Fruit fly (Drosophila melanogaster) whole organism, pupa: ENCODE measurements around the gene CG17359.

Experiments
- CG32121 ChIP-seq: fragments of 200-800 bp; sonication (Bioruptor generic); IDR thresholded peaks from 2 replicates; pipeline ENCODE4 v1.3.6; 2022; ENCODE audit warnings: missing biosample characterization, missing genetic modification characterization
- EcR ChIP-seq: fragments of 200-800 bp; sonication (Bioruptor generic); optimal IDR thresholded peaks from 3 replicates; lab custom pipeline; 2019; ENCODE audit warnings: missing biosample characterization, missing genetic modification characterization, mild to moderate bottlenecking, moderate library complexity, missing genetic modification reagents
- rn ChIP-seq: fragments of 200-800 bp; sonication (Bioruptor generic); IDR thresholded peaks from 2 replicates; pipeline ENCODE4 v1.3.6; 2022; ENCODE audit warnings: missing biosample characterization, missing genetic modification characterization

dm6 chr3L:13964635-13965501, 34.2 kb downstream of the CG17359 start, which contains the start of the genes Meics, Nxf3 and ssp2:
- TF ChIP-seq EcR (GFP tag; lab: Kevin White, UChicago) (no peak), rn (GFP tag; lab: Robert Waterston, UW) (no peak), CG32121 (GFP tag; lab: Robert Waterston, UW) (no peak)
